Fruit fly (Drosophila melanogaster) S2 (cell line): ENCODE data around the gene Gcn2.

ENCODE experiments used
- CG8478 ChIP-seq: fragments of >200 bp; optimal IDR thresholded peaks from 2 replicates; lab custom pipeline; 2018
- CTCF ChIP-seq, 2 experiments: fragments of >200 bp; optimal IDR thresholded peaks; 2 replicates each; lab custom pipeline; 2018

DNA sequence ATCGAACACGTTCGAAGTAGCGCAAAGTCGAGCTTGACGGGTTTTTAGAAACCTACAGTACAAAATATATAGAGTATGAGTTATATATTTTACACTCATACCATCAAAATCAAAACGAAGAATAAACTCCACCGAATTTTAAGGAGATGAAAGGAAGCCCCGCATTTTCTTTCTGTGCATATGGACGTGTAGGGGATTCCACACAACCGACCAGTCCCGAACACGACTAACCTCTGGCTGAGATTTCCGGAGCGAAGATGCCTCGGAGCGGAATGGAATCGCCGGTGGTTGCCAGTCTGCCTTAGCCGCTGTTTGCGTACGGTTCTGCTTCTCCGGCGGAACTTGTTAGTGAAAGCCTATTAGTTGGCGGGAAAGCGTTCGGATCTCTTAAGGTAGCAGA, 11.4 kb upstream of the Gcn2 start:
- TF ChIP-seq CG8478 (lab: Kevin White, UChicago), result no peak
- TF ChIP-seq CTCF (optimal IDR thresholded peaks at IDR 0.05; lab: Kevin White, UChicago), result no peak
